Fruit fly (Drosophila melanogaster): ENCODE data around the gene CG9777.

CG9777 gene

dm6 chrX:16640260-16641100 is 8.4 kb upstream of the CG9777 start, which contains the start of the genes SNRPG and mthl1 (continued):
- TF ChIP-seq pzg (GFP tag; optimal IDR thresholded peaks at IDR 0.05) (peak; percentile 85), Xbp1 (GFP tag; optimal IDR thresholded peaks at IDR 0.05) (peak; percentile 88), pho (GFP tag; optimal IDR thresholded peaks at IDR 0.05) (peak; percentile 81), CG10565 (GFP tag; optimal IDR thresholded peaks at IDR 0.05) (no peak), CG12155 (GFP tag; optimal IDR thresholded peaks at IDR 0.05) (peak; percentile 81), CG15073 (GFP tag; optimal IDR thresholded peaks at IDR 0.05) (peak; percentile 44), Oaz (GFP tag; IDR thresholded peaks at IDR 0.05) (peak; percentile 85), Sry-β (GFP tag; optimal IDR thresholded peaks at IDR 0.05) (peak; percentile 71), Med (GFP tag) (peak; percentile 96), HLH3B (GFP tag; IDR thresholded peaks at IDR 0.05) (peak; percentile 89), btn (GFP tag; optimal IDR thresholded peaks at IDR 0.05) (no peak), CG14965 (GFP tag; optimal IDR thresholded peaks at IDR 0.05; ENCODE audit: borderline replicate concordance) (no peak), so (GFP tag; IDR thresholded peaks at IDR 0.05) (peak; percentile 63; the same call in 2 of the 3 replicates), CG17361 (GFP tag; IDR thresholded peaks at IDR 0.05) (peak; percentile 92), Gsc (GFP tag; IDR thresholded peaks at IDR 0.05) (peak; percentile 92), Bdp1 (GFP tag; optimal IDR thresholded peaks at IDR 0.05) (peak; percentile 70), B-H2 (GFP tag; optimal IDR thresholded peaks at IDR 0.05) (peak; percentile 59), CG2116 (GFP tag; optimal IDR thresholded peaks at IDR 0.05) (peak; percentile 70), CG2199 (GFP tag; IDR thresholded peaks at IDR 0.05) (peak; percentile 72; the same call in 1 of the 3 replicates), Mad (GFP tag; optimal IDR thresholded peaks at IDR 0.05) (peak; percentile 69), luna (GFP tag; optimal IDR thresholded peaks at IDR 0.05) (no peak), wor (GFP tag; IDR thresholded peaks at IDR 0.05) (peak; percentile 86), CG17912 (GFP tag; optimal IDR thresholded peaks at IDR 0.05) (no peak), CG4707 (GFP tag; optimal IDR thresholded peaks at IDR 0.05) (no peak), emc (GFP tag; optimal IDR thresholded peaks at IDR 0.05) (peak; percentile 70), CG7745 (tag; optimal IDR thresholded peaks at IDR 0.05) (no peak), eyg (GFP tag; optimal IDR thresholded peaks at IDR 0.05) (peak; percentile 43), Fer1 (GFP tag; optimal IDR thresholded peaks at IDR 0.05) (peak; percentile 3), TFAM (GFP tag; optimal IDR thresholded peaks at IDR 0.05) (no peak), kni (GFP tag; optimal IDR thresholded peaks at IDR 0.05) (no peak), PHDP (tag; optimal IDR thresholded peaks at IDR 0.05) (peak; percentile 53), crp (GFP tag; optimal IDR thresholded peaks at IDR 0.05) (peak in 1 of 2 experiments; percentile 30), pb (GFP tag; optimal IDR thresholded peaks at IDR 0.05) (peak; percentile 49), CTCF (GFP tag; optimal IDR thresholded peaks at IDR 0.05) (no peak), CG30020 (tag; optimal IDR thresholded peaks at IDR 0.05) (peak; percentile 94), CG14014 (GFP tag; IDR thresholded peaks at IDR 0.05) (peak; percentile 94), MESR4 (GFP tag; optimal IDR thresholded peaks at IDR 0.05) (peak; percentile 34), ttk (GFP tag; IDR thresholded peaks at IDR 0.05) (peak; percentile 93), bab2 (GFP tag; optimal IDR thresholded peaks at IDR 0.05) (peak; percentile 82), CG7556 (GFP tag; optimal IDR thresholded peaks at IDR 0.05) (peak; percentile 61), Lpt (GFP tag; optimal IDR thresholded peaks at IDR 0.05) (no peak), HLHmδ (GFP tag; optimal IDR thresholded peaks at IDR 0.05) (peak; percentile 19), Optix (GFP tag; IDR thresholded peaks at IDR 0.05) (peak; percentile 89), CG9797 (GFP tag; optimal IDR thresholded peaks at IDR 0.05) (peak; percentile 82), gt (GFP tag; IDR thresholded peaks at IDR 0.05) (peak; percentile 78), CG12391 (tag; optimal IDR thresholded peaks at IDR 0.05) (peak; percentile 80), jing (GFP tag; optimal IDR thresholded peaks at IDR 0.05) (peak; percentile 30), otp (GFP tag; IDR thresholded peaks at IDR 0.05) (peak; percentile 88), Hmr (GFP tag; optimal IDR thresholded peaks at IDR 0.05) (peak; percentile 82), CG3065 (GFP tag; optimal IDR thresholded peaks at IDR 0.05) (peak; percentile 24)
